Worm (Caenorhabditis elegans) whole organism, midembryonic: Measurements from ENCODE around the gene F09F9.2.

ENCODE experiments used
- T22C8.4 ChIP-seq: fragments of 200-800 bp; sonication (Bioruptor generic); IDR thresholded peaks from 2 replicates; pipeline ENCODE4 v1.3.6; 2022; ENCODE audit warnings: missing genetic modification characterization, missing compliant biosample characterization
- cog-1 ChIP-seq: sonication (generic microtip); optimal IDR thresholded peaks from 2 replicates; lab custom pipeline; 2016; ENCODE audit warnings: missing genetic modification characterization, missing compliant biosample characterization
- flt-1 ChIP-seq: fragments of 200-800 bp; sonication (Bioruptor generic); IDR thresholded peaks from 2 replicates; pipeline ENCODE4 v1.3.6; 2022; ENCODE audit warnings: missing genetic modification characterization, missing compliant biosample characterization
- klf-2 ChIP-seq: fragments of 200-800 bp; sonication (Bioruptor generic); conservative IDR thresholded peaks from 2 replicates; pipeline ENCODE4 v1.3.6; 2022; ENCODE audit warnings: missing genetic modification reagents, missing genetic modification characterization, missing compliant biosample characterization
- med-1 ChIP-seq: sonication (generic microtip); optimal IDR thresholded peaks from 2 replicates; lab custom pipeline; 2017; ENCODE audit warnings: missing genetic modification characterization, mild to moderate bottlenecking, missing compliant biosample characterization, antibody characterized with exemption, missing genetic modification reagents; ENCODE audit not compliant: insufficient read depth
- ref-1 ChIP-seq: fragments of 200-800 bp; sonication (Bioruptor generic); conservative IDR thresholded peaks from 2 replicates; pipeline ENCODE4 v1.3.6; 2022; ENCODE audit warnings: missing genetic modification reagents, missing genetic modification characterization, missing compliant biosample characterization
- tab-1 ChIP-seq: fragments of 200-800 bp; sonication (Bioruptor generic); IDR thresholded peaks from 2 replicates; pipeline ENCODE4 v1.3.6; 2022; ENCODE audit warnings: missing genetic modification characterization, missing compliant biosample characterization
- ztf-23 ChIP-seq: fragments of 200-800 bp; sonication (Bioruptor generic); IDR thresholded peaks from 2 replicates; pipeline ENCODE4 v1.3.6; 2022; ENCODE audit warnings: missing genetic modification reagents, missing genetic modification characterization, missing compliant biosample characterization
- ztf-29 ChIP-seq: fragments of 200-800 bp; sonication (Bioruptor generic); IDR thresholded peaks from 2 replicates; pipeline ENCODE4 v1.3.6; 2022; ENCODE audit warnings: missing genetic modification reagents, missing genetic modification characterization, missing compliant biosample characterization

F09F9.2 gene

ce11 chrX:4128684-4129083, 17.4 kb upstream of the F09F9.2 start:
- TF ChIP-seq cog-1 (tag; lab: Kevin White, UChicago) (no peak), flt-1 (GFP tag; lab: Robert Waterston, UW) (no peak), klf-2 (GFP tag; lab: Robert Waterston, UW) (no peak), ztf-29 (no peak), med-1 (GFP tag; lab: Kevin White, UChicago) (no peak), ztf-23 (no peak), T22C8.4 (no peak), ref-1 (GFP tag; lab: Robert Waterston, UW) (no peak), tab-1 (GFP tag; lab: Robert Waterston, UW) (no peak)

- TF ChIP-seq ztf-29 = no peak
- no peak for TF ChIP-seq ztf-23
- no peak for TF ChIP-seq cog-1 (tag; lab: Kevin White, UChicago)
- no peak for TF ChIP-seq ref-1 (GFP tag; lab: Robert Waterston, UW)
- no peak for TF ChIP-seq klf-2 (GFP tag; lab: Robert Waterston, UW)
- no peak for TF ChIP-seq flt-1 (GFP tag; lab: Robert Waterston, UW)
- TF ChIP-seq T22C8.4 = no peak
These were observed 14.0 kb upstream of the F09F9.2 start for ce11 chrX:4125165-4125803.

- TF ChIP-seq med-1 (GFP tag; lab: Kevin White, UChicago) (no peak), ztf-29 (no peak), T22C8.4 (no peak), cog-1 (tag; lab: Kevin White, UChicago) (no peak), klf-2 (GFP tag; lab: Robert Waterston, UW) (no peak), flt-1 (GFP tag; lab: Robert Waterston, UW) (no peak), ztf-23 (no peak), ref-1 (GFP tag; lab: Robert Waterston, UW) (no peak), tab-1 (GFP tag; lab: Robert Waterston, UW) (no peak)
These were observed 12.1 kb upstream of the F09F9.2 start for ce11 chrX:4123368-4123767.

ce11 chrX:4120935-4121334, 9.7 kb upstream of the F09F9.2 start, which contains the start of gene F09F9.3:
TSS of gene F09F9.3 (minus strand) at chrX:4121035.
- TF ChIP-seq T22C8.4 (no peak), klf-2 (GFP tag; lab: Robert Waterston, UW) (no peak), ref-1 (GFP tag; lab: Robert Waterston, UW) (no peak), ztf-29 (no peak), cog-1 (tag; lab: Kevin White, UChicago) (no peak), med-1 (GFP tag; lab: Kevin White, UChicago) (no peak), tab-1 (GFP tag; lab: Robert Waterston, UW) (no peak), ztf-23 (no peak)

DNA sequence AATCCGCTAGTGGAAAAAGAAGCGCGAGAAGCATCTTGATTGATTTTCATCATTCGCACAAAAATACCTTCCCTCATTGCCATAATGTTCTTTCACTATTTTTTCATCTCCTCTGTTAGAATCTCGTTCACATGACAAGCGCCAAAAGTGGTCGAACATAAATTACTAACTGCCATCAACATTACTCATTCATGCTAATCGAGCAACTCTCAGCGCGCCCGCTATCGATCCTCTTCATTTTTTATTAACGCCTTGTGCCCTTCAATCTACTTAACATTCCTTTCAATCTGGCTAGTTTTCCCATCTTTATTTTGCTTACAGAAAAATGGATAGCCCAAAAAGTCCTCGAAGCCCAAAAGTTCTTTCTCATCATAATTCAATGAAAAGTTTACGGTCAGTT, 6.4 kb upstream of the F09F9.2 start, which contains the start of gene F09F9.5:
F09F9.5 (plus strand) TSS at position 301 of the 400 bp plus-strand sequence.
- TF ChIP-seq flt-1 (GFP tag; lab: Robert Waterston, UW) = no peak
- TF ChIP-seq klf-2 (GFP tag; lab: Robert Waterston, UW) = no peak
- no peak for TF ChIP-seq ztf-23
- TF ChIP-seq med-1 (GFP tag; lab: Kevin White, UChicago) = no peak

- TF ChIP-seq cog-1 (tag; lab: Kevin White, UChicago) (no peak), ref-1 (GFP tag; lab: Robert Waterston, UW) (no peak), med-1 (GFP tag; lab: Kevin White, UChicago) (no peak)
These were observed 3.8 kb upstream of the F09F9.2 start, which contains the start of gene F09F9.1 for ce11 chrX:4115026-4115425. TSS of gene F09F9.1 (plus strand) at chrX:4115326.

DNA sequence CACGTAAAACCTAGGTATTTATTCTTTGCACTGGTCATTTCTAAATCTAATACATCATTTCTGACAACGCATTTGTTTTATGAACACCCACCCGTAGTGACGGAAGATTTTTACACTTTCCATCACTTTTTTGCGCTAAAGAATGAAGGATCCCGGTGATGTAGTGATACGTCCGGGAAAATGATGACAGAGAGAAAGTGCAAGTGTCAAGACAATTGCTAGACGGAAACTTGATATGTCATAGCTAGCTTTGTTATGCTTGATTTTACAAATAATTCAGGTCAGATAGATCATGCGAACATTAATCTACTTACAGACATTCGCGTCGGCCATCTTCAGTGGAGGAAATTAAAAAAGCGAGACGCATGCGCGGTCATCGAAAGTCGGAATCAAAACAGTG, 1.3 kb downstream of the F09F9.2 start:
- TF ChIP-seq T22C8.4 (no peak), klf-2 (GFP tag; lab: Robert Waterston, UW) (no peak), cog-1 (tag; lab: Kevin White, UChicago) (no peak), ref-1 (GFP tag; lab: Robert Waterston, UW) (no peak), med-1 (GFP tag; lab: Kevin White, UChicago) (no peak), ztf-23 (no peak), tab-1 (GFP tag; lab: Robert Waterston, UW) (no peak), ztf-29 (no peak), flt-1 (GFP tag; lab: Robert Waterston, UW) (no peak)

DNA sequence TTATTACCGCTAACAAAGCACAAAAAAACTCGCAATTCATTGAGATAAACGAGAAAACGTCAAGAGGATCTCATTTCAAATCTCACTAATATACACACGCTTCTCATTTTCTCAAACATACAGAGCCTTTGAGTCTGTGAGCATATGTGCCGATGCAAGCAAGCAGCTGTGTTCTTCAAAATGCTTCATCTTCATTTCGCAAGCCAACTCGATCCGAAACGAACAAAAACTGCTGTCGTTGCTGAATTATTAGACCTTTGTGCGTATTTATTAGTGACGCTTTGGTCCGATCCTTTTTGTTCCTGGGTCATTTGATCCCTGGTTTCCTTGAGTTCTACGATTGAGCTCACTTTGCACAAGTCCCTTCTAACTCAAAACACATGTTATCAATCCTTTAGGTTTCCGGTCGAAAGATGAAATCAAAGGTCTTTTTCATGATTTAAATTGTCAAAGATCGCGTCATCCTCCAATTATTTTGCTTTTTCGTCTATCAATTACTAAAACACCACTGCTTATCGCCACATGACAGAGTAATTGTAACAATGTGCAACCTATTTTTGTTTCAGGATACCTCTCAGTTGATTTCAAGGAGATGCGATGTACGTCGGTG, 4.2 kb downstream of the F09F9.2 start, which contains the start of gene R02E4.2:
R02E4.2 (plus strand) TSS at position 560 of the 610 bp plus-strand sequence.
- TF ChIP-seq ztf-23 = no peak
- no peak for TF ChIP-seq flt-1 (GFP tag; lab: Robert Waterston, UW)
- TF ChIP-seq klf-2 (GFP tag; lab: Robert Waterston, UW) = no peak
- TF ChIP-seq ref-1 (GFP tag; lab: Robert Waterston, UW) = no peak
- no peak for TF ChIP-seq ztf-29
- TF ChIP-seq cog-1 (tag; lab: Kevin White, UChicago) = no peak
- TF ChIP-seq T22C8.4 = no peak
- no peak for TF ChIP-seq tab-1 (GFP tag; lab: Robert Waterston, UW)
- no peak for TF ChIP-seq med-1 (GFP tag; lab: Kevin White, UChicago)

DNA sequence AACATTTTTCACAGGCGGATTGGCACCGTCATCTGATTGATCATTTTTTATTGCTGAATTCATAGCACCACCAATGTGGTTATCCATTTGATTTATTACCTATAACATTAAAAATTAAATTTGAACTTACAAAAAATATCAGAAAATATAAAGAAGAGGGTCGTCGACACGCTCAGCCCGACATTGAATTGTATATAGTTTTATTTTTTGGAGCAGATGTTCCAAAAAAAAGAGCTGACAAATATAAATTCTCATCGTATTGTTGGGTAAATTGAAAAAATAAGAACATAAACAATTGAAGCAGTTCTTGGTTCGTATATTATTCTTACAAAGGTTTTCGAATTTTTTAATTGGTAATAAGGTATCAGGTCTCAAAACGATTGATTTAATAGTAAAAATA, 6.8 kb downstream of the F09F9.2 start, which contains the start of gene R02E4.1:
R02E4.1 (minus strand) TSS at position 101 of the 400 bp plus-strand sequence.
- no peak for TF ChIP-seq cog-1 (tag; lab: Kevin White, UChicago)

ce11 chrX:4103071-4103470, 8.2 kb downstream of the F09F9.2 start:
- no peak for TF ChIP-seq T22C8.4
